Fruit fly (Drosophila melanogaster) whole organism, prepupa: Measurements from ENCODE around the gene CG4042.

Experiments
- CG10669 ChIP-seq: fragments of 200-800 bp; sonication (Bioruptor generic); optimal IDR thresholded peaks from 3 replicates; lab custom pipeline; 2018; ENCODE audit warnings: missing biosample characterization, mild to moderate bottlenecking, missing genetic modification characterization, moderate library complexity
- CG11902 ChIP-seq: fragments of 200-800 bp; sonication (Bioruptor generic); optimal IDR thresholded peaks from 3 replicates; lab custom pipeline; 2016; ENCODE audit warnings: missing biosample characterization, missing genetic modification characterization
- CG16779 ChIP-seq: fragments of 200-800 bp; sonication (Bioruptor generic); optimal IDR thresholded peaks from 3 replicates; lab custom pipeline; 2017; ENCODE audit warnings: missing biosample characterization, mild to moderate bottlenecking, missing genetic modification characterization
- CG3032 ChIP-seq: fragments of 200-800 bp; optimal IDR thresholded peaks from 2 replicates; lab custom pipeline; 2019; ENCODE audit warnings: missing biosample characterization, mild to moderate bottlenecking, missing genetic modification characterization, moderate library complexity
- CG34406 ChIP-seq: fragments of 200-800 bp; sonication (Bioruptor generic); optimal IDR thresholded peaks from 3 replicates; lab custom pipeline; 2016; ENCODE audit warnings: missing biosample characterization, missing genetic modification characterization
- CG6854 ChIP-seq: fragments of 200-800 bp; sonication (Bioruptor generic); optimal IDR thresholded peaks from 2 replicates; lab custom pipeline; 2017; ENCODE audit warnings: missing biosample characterization, mild to moderate bottlenecking, missing genetic modification characterization
- CG8319 ChIP-seq: fragments of 200-800 bp; sonication (Bioruptor generic); optimal IDR thresholded peaks from 3 replicates; lab custom pipeline; 2016; ENCODE audit warnings: missing biosample characterization, missing genetic modification characterization
- Hr39 ChIP-seq: fragments of 200-800 bp; sonication (Bioruptor generic); optimal IDR thresholded peaks from 2 replicates; lab custom pipeline; 2016; ENCODE audit warnings: missing biosample characterization, missing genetic modification characterization
- Hr4 ChIP-seq: fragments of 200-800 bp; sonication (Bioruptor generic); optimal IDR thresholded peaks from 3 replicates; lab custom pipeline; 2016; ENCODE audit warnings: missing biosample characterization, missing genetic modification characterization
- OdsH ChIP-seq: fragments of 200-800 bp; sonication (Bioruptor generic); optimal IDR thresholded peaks from 3 replicates; lab custom pipeline; 2016; ENCODE audit warnings: missing biosample characterization, missing genetic modification characterization
- Smox ChIP-seq: fragments of 200-800 bp; sonication (Bioruptor generic); optimal IDR thresholded peaks from 3 replicates; lab custom pipeline; 2016; ENCODE audit warnings: missing biosample characterization, missing genetic modification characterization
- eg ChIP-seq: fragments of 200-800 bp; sonication (Bioruptor generic); IDR thresholded peaks from 3 replicates; pipeline ENCODE4 v1.3.6; 2022; ENCODE audit warnings: missing biosample characterization, missing genetic modification characterization
- ss ChIP-seq, 2 experiments: fragments of 200-800 bp; sonication (Bioruptor generic); optimal IDR thresholded peaks; 2 replicates in 1 of 2; 3 replicates in 1 of 2; lab custom pipeline; 2017 to 2018; ENCODE audit warnings: mild to moderate bottlenecking in 2 of 2, missing biosample characterization in 2 of 2, missing genetic modification characterization in 2 of 2, moderate library complexity in 1 of 2

DNA sequence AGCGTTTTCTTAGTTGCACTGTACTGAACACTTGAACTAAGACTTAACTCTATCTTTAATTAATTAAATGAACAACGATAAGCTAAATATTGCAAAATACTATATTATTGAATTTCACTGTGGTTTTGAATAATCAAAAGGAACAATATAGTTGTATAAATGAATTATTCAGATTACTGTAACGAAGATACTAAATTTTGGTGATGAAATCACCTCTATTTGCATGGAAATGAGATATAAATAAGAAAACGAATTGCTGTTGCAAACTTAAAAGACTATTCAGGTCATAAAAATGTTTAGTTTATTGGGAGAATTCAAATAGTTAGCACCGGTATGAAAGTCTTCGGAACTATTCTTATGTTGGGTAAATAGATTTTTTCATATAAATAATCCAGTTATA lies 12.7 kb downstream of the CG4042 start, which contains the start of gene CG43251:
- TF ChIP-seq CG3032 (tag; lab: Kevin White, UChicago) = no peak
- TF ChIP-seq Hr4 (GFP tag; lab: Kevin White, UChicago) = no peak
- TF ChIP-seq CG34406 (GFP tag; lab: Kevin White, UChicago) = no peak
- TF ChIP-seq CG8319 (GFP tag; lab: Kevin White, UChicago) = no peak
- TF ChIP-seq CG6854 (GFP tag; lab: Kevin White, UChicago) = no peak
- no peak for TF ChIP-seq CG16779 (tag; lab: Kevin White, UChicago)
- TF ChIP-seq Hr39 (GFP tag; lab: Kevin White, UChicago) = no peak
- no peak for TF ChIP-seq CG11902 (GFP tag; lab: Kevin White, UChicago)
- no peak for TF ChIP-seq OdsH (GFP tag; lab: Kevin White, UChicago)
- TF ChIP-seq ss (GFP tag; optimal IDR thresholded peaks at IDR 0.05; lab: Kevin White, UChicago) = no peak
- no peak for TF ChIP-seq CG10669
- no peak for TF ChIP-seq eg (GFP tag; lab: Robert Waterston, UW)
- TF ChIP-seq Smox = no peak
